Fruit fly (Drosophila melanogaster): Measurements from ENCODE around the gene Nmdmc.

The Nmdmc gene

DNA sequence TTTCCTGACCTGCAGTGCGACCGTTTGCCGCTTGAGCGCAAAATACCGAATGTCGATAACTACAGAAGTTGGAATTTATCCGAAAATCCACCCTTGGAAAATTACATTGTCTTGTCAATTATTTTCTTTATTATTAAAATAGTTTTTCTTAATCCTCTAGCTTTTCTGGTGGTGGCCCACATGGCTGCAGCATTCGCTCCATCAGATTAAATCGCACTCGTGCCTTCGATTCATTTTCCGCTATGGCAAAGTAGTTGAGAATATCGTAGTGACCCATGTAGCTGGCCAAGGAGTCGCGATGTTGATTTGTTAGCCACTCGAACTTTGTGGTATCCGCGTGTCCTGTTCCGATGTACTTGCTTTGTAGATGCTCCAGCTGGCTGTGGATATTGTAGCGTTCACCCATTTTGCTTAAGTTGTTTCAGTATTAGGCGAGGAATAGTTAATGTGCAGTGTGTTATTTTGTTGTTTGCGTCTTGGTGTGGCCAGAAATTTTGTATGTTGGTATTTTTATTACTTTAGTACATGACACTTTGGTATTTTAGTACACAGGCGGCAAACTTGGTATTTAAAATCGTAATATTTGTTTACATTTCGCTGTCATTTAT, 35.4 kb downstream of the Nmdmc start, which contains the start of the genes Kcmf1, Sf3b5 and CG11986 (continued):
- TF ChIP-seq tll (GFP tag; optimal IDR thresholded peaks at IDR 0.05) (no peak), mirr (GFP tag; optimal IDR thresholded peaks at IDR 0.05) (no peak), pzg (GFP tag; optimal IDR thresholded peaks at IDR 0.05) (peak; percentile 36), BEAF-32 (GFP tag; optimal IDR thresholded peaks at IDR 0.05) (peak; percentile 32), Bgb (GFP tag; IDR thresholded peaks at IDR 0.05; ENCODE audit: partially characterized antibody) (peak; percentile 8; the same call in 1 of the 2 replicates), CG10147 (GFP tag; optimal IDR thresholded peaks at IDR 0.05) (no peak), Opbp (GFP tag; IDR thresholded peaks at IDR 0.05; ENCODE audit: partially characterized antibody) (0 out of 3 replicates have a peak, but pooled peaks have one; percentile 32), CG10209 (GFP tag; optimal IDR thresholded peaks at IDR 0.05) (no peak), CG11504 (tag; optimal IDR thresholded peaks at IDR 0.05) (no peak), Ets65A (GFP tag) (peak; percentile 1), ken (GFP tag; IDR thresholded peaks at IDR 0.05) (no peak), sob (GFP tag; IDR thresholded peaks at IDR 0.05) (no peak), CG11723 (GFP tag; optimal IDR thresholded peaks at IDR 0.05) (no peak), CG10565 (GFP tag; optimal IDR thresholded peaks at IDR 0.05) (no peak), btn (GFP tag; optimal IDR thresholded peaks at IDR 0.05) (no peak), Sox100B (GFP tag; optimal IDR thresholded peaks at IDR 0.05) (no peak), sens (GFP tag) (peak; percentile 57), Mad (GFP tag; optimal IDR thresholded peaks at IDR 0.05) (no peak), Neu2 (GFP tag; optimal IDR thresholded peaks at IDR 0.05; ENCODE audit: borderline replicate concordance) (no peak), MTF-1 (GFP tag; optimal IDR thresholded peaks at IDR 0.05; ENCODE audit: borderline replicate concordance) (no peak), CG10462 (GFP tag; optimal IDR thresholded peaks at IDR 0.05) (no peak), vfl (GFP tag; optimal IDR thresholded peaks at IDR 0.05) (no peak), luna (GFP tag; optimal IDR thresholded peaks at IDR 0.05) (no peak), stwl (tag; optimal IDR thresholded peaks at IDR 0.05) (peak; percentile 5), wor (GFP tag; IDR thresholded peaks at IDR 0.05) (no peak), mld (GFP tag; IDR thresholded peaks at IDR 0.05; ENCODE audit: partially characterized antibody) (no peak), Hr78 (GFP tag; optimal IDR thresholded peaks at IDR 0.05) (peak in 1 of 2 experiments; percentile 12), CG17612 (GFP tag; IDR thresholded peaks at IDR 0.05) (no peak), CG8924 (tag; optimal IDR thresholded peaks at IDR 0.05) (peak; percentile 20), CG9932 (GFP tag; IDR thresholded peaks at IDR 0.05) (no peak), gsb-n (tag; optimal IDR thresholded peaks at IDR 0.05) (no peak), tx (GFP tag; optimal IDR thresholded peaks at IDR 0.05) (no peak), tup (GFP tag; optimal IDR thresholded peaks at IDR 0.05) (no peak), Dp (GFP tag; optimal IDR thresholded peaks at IDR 0.05) (peak; percentile 10), sim (GFP tag; IDR thresholded peaks at IDR 0.05) (no peak), Sin3A (optimal IDR thresholded peaks at IDR 0.05) (peak; percentile 34), Abd-B (GFP tag; optimal IDR thresholded peaks at IDR 0.05) (no peak), toy (GFP tag; IDR thresholded peaks at IDR 0.05) (no peak), Elba2 (GFP tag; optimal IDR thresholded peaks at IDR 0.05) (no peak), gt (GFP tag; IDR thresholded peaks at IDR 0.05) (no peak), B-H1 (GFP tag; IDR thresholded peaks at IDR 0.05) (no peak), CG3281 (GFP tag; optimal IDR thresholded peaks at IDR 0.05) (no peak), CG9797 (GFP tag; optimal IDR thresholded peaks at IDR 0.05) (peak; percentile 74), dpn (GFP tag; optimal IDR thresholded peaks at IDR 0.05) (no peak), CG9727 (GFP tag; optimal IDR thresholded peaks at IDR 0.05) (no peak), sqz (GFP tag; optimal IDR thresholded peaks at IDR 0.05) (no peak), pros (GFP tag; optimal IDR thresholded peaks at IDR 0.05) (no peak), nmo (GFP tag; optimal IDR thresholded peaks at IDR 0.05) (peak; percentile 17), NfI (GFP tag; optimal IDR thresholded peaks at IDR 0.05) (no peak), HmgZ (tag; optimal IDR thresholded peaks at IDR 0.05) (no peak)

Data from whole organism, embryonic.